Fruit fly (Drosophila melanogaster) whole organism, embryonic: ENCODE data around the gene CalpB.
A peak's percentile ranks its signal among the peaks of the same experiment; 100 is the strongest.

Experiments used
- Ada2b ChIP-seq: fragments of 200-800 bp; sonication (Bioruptor generic); IDR thresholded peaks from 2 replicates; pipeline ENCODE4 v1.3.6; 2022; ENCODE audit warnings: missing biosample characterization, missing genetic modification characterization
- B-H2 ChIP-seq: fragments of 200-800 bp; sonication (Bioruptor generic); optimal IDR thresholded peaks from 2 replicates; lab custom pipeline; 2018; ENCODE audit warnings: missing biosample characterization, mild to moderate bottlenecking, missing genetic modification characterization
- CG10565 ChIP-seq: fragments of 200-800 bp; sonication (Bioruptor generic); optimal IDR thresholded peaks from 3 replicates; lab custom pipeline; 2016; ENCODE audit warnings: missing biosample characterization, mild to moderate bottlenecking, missing genetic modification characterization
- CG10959 ChIP-seq: fragments of 200-800 bp; sonication (Bioruptor generic); IDR thresholded peaks from 2 replicates; pipeline ENCODE4 v1.3.6; 2022; ENCODE audit warnings: missing biosample characterization, missing genetic modification characterization
- CG12155 ChIP-seq: fragments of 200-800 bp; sonication (Bioruptor generic); optimal IDR thresholded peaks from 3 replicates; lab custom pipeline; 2016; ENCODE audit warnings: missing biosample characterization, missing genetic modification characterization
- CG13287 ChIP-seq: fragments of 200-800 bp; sonication (Bioruptor generic); IDR thresholded peaks from 2 replicates; pipeline ENCODE4 v1.3.6; 2022; ENCODE audit warnings: missing biosample characterization, missing genetic modification characterization; ENCODE audit not compliant: partially characterized antibody
- CG14050 ChIP-seq: fragments of 200-800 bp; sonication (Bioruptor generic); IDR thresholded peaks from 3 replicates; pipeline ENCODE4 v1.3.6; 2022; ENCODE audit warnings: missing biosample characterization, missing genetic modification characterization
- CG14860 ChIP-seq: fragments of 200-800 bp; sonication (Bioruptor generic); IDR thresholded peaks from 3 replicates; pipeline ENCODE4 v1.3.6; 2022; ENCODE audit warnings: missing biosample characterization, missing genetic modification characterization; ENCODE audit not compliant: partially characterized antibody
- CG17612 ChIP-seq: fragments of 200-800 bp; sonication (Bioruptor generic); IDR thresholded peaks from 2 replicates; pipeline ENCODE4 v1.3.6; 2022; ENCODE audit warnings: missing biosample characterization, missing genetic modification characterization
- CG1792 ChIP-seq: fragments of 200-800 bp; sonication (Bioruptor generic); optimal IDR thresholded peaks from 2 replicates; lab custom pipeline; 2016; ENCODE audit warnings: missing biosample characterization, missing genetic modification characterization
- CG18011 ChIP-seq: fragments of 200-800 bp; sonication (Bioruptor generic); optimal IDR thresholded peaks from 2 replicates; lab custom pipeline; 2017; ENCODE audit warnings: missing biosample characterization, missing genetic modification characterization, mild to moderate bottlenecking, moderate library complexity, missing genotype
- CG18262 ChIP-seq: fragments of 200-800 bp; optimal IDR thresholded peaks from 3 replicates; lab custom pipeline; 2019; ENCODE audit warnings: missing biosample characterization, mild to moderate bottlenecking, missing genetic modification characterization, moderate library complexity
- CG18764 ChIP-seq: fragments of 200-800 bp; sonication (Bioruptor generic); optimal IDR thresholded peaks from 3 replicates; lab custom pipeline; 2016; ENCODE audit warnings: missing biosample characterization, missing genetic modification characterization
- CG2120 ChIP-seq: fragments of 200-800 bp; sonication (Bioruptor generic); optimal IDR thresholded peaks from 3 replicates; lab custom pipeline; 2016; ENCODE audit warnings: missing biosample characterization, missing genetic modification characterization
- CG2202 ChIP-seq: fragments of 200-800 bp; sonication (Bioruptor generic); optimal IDR thresholded peaks from 2 replicates; lab custom pipeline; 2018; ENCODE audit warnings: missing biosample characterization, mild to moderate bottlenecking, missing genetic modification characterization
- CG2678 ChIP-seq: fragments of 200-800 bp; sonication (Bioruptor generic); optimal IDR thresholded peaks from 3 replicates; lab custom pipeline; 2019; ENCODE audit warnings: missing biosample characterization, mild to moderate bottlenecking, missing genetic modification characterization, moderate library complexity
- CG31365 ChIP-seq: fragments of 200-800 bp; sonication (Bioruptor generic); optimal IDR thresholded peaks from 2 replicates; lab custom pipeline; 2018; ENCODE audit warnings: missing biosample characterization, mild to moderate bottlenecking, missing genetic modification characterization
- CG31441 ChIP-seq: fragments of 200-800 bp; sonication (Bioruptor generic); IDR thresholded peaks from 2 replicates; pipeline ENCODE4 v1.3.6; 2022; ENCODE audit warnings: missing biosample characterization, missing genetic modification characterization
- CG34422 ChIP-seq: fragments of 200-800 bp; sonication (Bioruptor generic); IDR thresholded peaks from 3 replicates; pipeline ENCODE4 v1.3.6; 2022; ENCODE audit warnings: missing biosample characterization, missing genetic modification characterization
- CG4328 ChIP-seq: fragments of 200-800 bp; sonication (Bioruptor generic); optimal IDR thresholded peaks from 3 replicates; lab custom pipeline; 2017; ENCODE audit warnings: missing biosample characterization, missing genetic modification reagents, missing genetic modification characterization
- CG5245 ChIP-seq: fragments of 200-800 bp; sonication (Bioruptor generic); optimal IDR thresholded peaks from 3 replicates; lab custom pipeline; 2016; ENCODE audit warnings: missing biosample characterization, missing genetic modification characterization
- CG6689 ChIP-seq: fragments of 200-800 bp; sonication (Bioruptor generic); IDR thresholded peaks from 2 replicates; pipeline ENCODE4 v1.3.6; 2022; ENCODE audit warnings: missing biosample characterization, missing genetic modification characterization
- CG7839 ChIP-seq: fragments of 200-800 bp; sonication (Bioruptor generic); optimal IDR thresholded peaks from 3 replicates; lab custom pipeline; 2018; ENCODE audit warnings: missing biosample characterization, mild to moderate bottlenecking, missing genetic modification characterization, moderate library complexity
- CG8281 ChIP-seq: fragments of 200-800 bp; sonication (Bioruptor generic); optimal IDR thresholded peaks from 2 replicates; lab custom pipeline; 2018; ENCODE audit warnings: missing biosample characterization, mild to moderate bottlenecking, missing genetic modification characterization, moderate library complexity
- CoRest ChIP-seq: fragments of 200-800 bp; sonication (Bioruptor generic); optimal IDR thresholded peaks from 3 replicates; lab custom pipeline; 2018; ENCODE audit warnings: missing biosample characterization, mild to moderate bottlenecking, missing genetic modification characterization, moderate library complexity
- Dbx ChIP-seq: fragments of 200-800 bp; sonication (Bioruptor generic); IDR thresholded peaks from 3 replicates; pipeline ENCODE4 v1.3.6; 2022; ENCODE audit warnings: missing biosample characterization, missing genetic modification characterization
- Dll ChIP-seq: fragments of 200-800 bp; sonication (Bioruptor generic); IDR thresholded peaks from 4 replicates; pipeline ENCODE4 v1.3.6; 2022; ENCODE audit warnings: missing biosample characterization, missing genetic modification characterization; ENCODE audit not compliant: partially characterized antibody
- E2f2 ChIP-seq: fragments of 200-800 bp; sonication (Bioruptor generic); IDR thresholded peaks from 2 replicates; pipeline ENCODE4 v1.3.6; 2022; ENCODE audit warnings: missing biosample characterization, missing genetic modification characterization
- HHEX ChIP-seq: fragments of 200-800 bp; sonication (Bioruptor generic); optimal IDR thresholded peaks from 3 replicates; lab custom pipeline; 2017; ENCODE audit warnings: missing biosample characterization, mild to moderate bottlenecking, missing genetic modification characterization, missing genetic modification reagents
- Lhr ChIP-seq: fragments of 200-800 bp; sonication (Bioruptor generic); optimal IDR thresholded peaks from 3 replicates; lab custom pipeline; 2017; ENCODE audit warnings: mild to moderate bottlenecking, missing biosample characterization, missing genetic modification reagents, missing genetic modification characterization
- MBD-R2 ChIP-seq: fragments of 200-800 bp; sonication (Bioruptor generic); IDR thresholded peaks from 2 replicates; pipeline ENCODE4 v1.3.6; 2022; ENCODE audit warnings: missing biosample characterization, missing genetic modification characterization
- Max ChIP-seq: fragments of 200-800 bp; sonication (Bioruptor generic); optimal IDR thresholded peaks from 2 replicates; lab custom pipeline; 2016; ENCODE audit warnings: missing biosample characterization, mild to moderate bottlenecking, missing genetic modification characterization
- Mes4 ChIP-seq: fragments of 200-800 bp; sonication (Bioruptor generic); optimal IDR thresholded peaks from 2 replicates; lab custom pipeline; 2016; ENCODE audit warnings: missing biosample characterization, missing genetic modification characterization
- Oli ChIP-seq: fragments of 200-800 bp; sonication (Bioruptor generic); optimal IDR thresholded peaks from 2 replicates; lab custom pipeline; 2018; ENCODE audit warnings: missing biosample characterization, mild to moderate bottlenecking, missing genetic modification characterization, moderate library complexity
- PHDP ChIP-seq: fragments of 200-800 bp; sonication (Bioruptor generic); optimal IDR thresholded peaks from 3 replicates; lab custom pipeline; 2018; ENCODE audit warnings: missing biosample characterization, mild to moderate bottlenecking, missing genetic modification characterization, moderate library complexity
- Ravus ChIP-seq: fragments of 200-800 bp; sonication (Bioruptor generic); IDR thresholded peaks from 2 replicates; pipeline ENCODE4 v1.3.6; 2022; ENCODE audit warnings: missing biosample characterization, missing genetic modification characterization
- Tbp ChIP-seq: fragments of >200 bp; optimal IDR thresholded peaks from 2 replicates; lab custom pipeline; 2018; ENCODE audit warnings: missing biosample characterization, missing genetic modification characterization
- al ChIP-seq: fragments of 200-800 bp; sonication (Bioruptor generic); IDR thresholded peaks from 2 replicates; pipeline ENCODE4 v1.3.6; 2022; ENCODE audit warnings: missing biosample characterization, missing genetic modification characterization
- crol ChIP-seq: fragments of 200-800 bp; sonication (Bioruptor generic); IDR thresholded peaks from 2 replicates; pipeline ENCODE4 v1.3.6; 2022; ENCODE audit warnings: missing biosample characterization, missing genetic modification characterization
- fd64A ChIP-seq: fragments of 200-800 bp; sonication (Bioruptor generic); optimal IDR thresholded peaks from 3 replicates; lab custom pipeline; 2018; ENCODE audit warnings: missing biosample characterization, mild to moderate bottlenecking, missing genetic modification characterization
- ftz-f1 ChIP-seq: fragments of 200-800 bp; sonication (Bioruptor generic); optimal IDR thresholded peaks from 2 replicates; lab custom pipeline; 2016; ENCODE audit warnings: missing biosample characterization, missing genetic modification characterization
- gem ChIP-seq: fragments of 200-800 bp; sonication (Bioruptor generic); optimal IDR thresholded peaks from 2 replicates; lab custom pipeline; 2019; ENCODE audit warnings: missing biosample characterization, mild to moderate bottlenecking, missing genetic modification characterization, moderate library complexity
- gfzf ChIP-seq: fragments of 200-800 bp; sonication (Bioruptor generic); optimal IDR thresholded peaks from 2 replicates; lab custom pipeline; 2016; ENCODE audit warnings: missing biosample characterization, mild to moderate bottlenecking, missing genetic modification characterization, moderate library complexity
- knrl ChIP-seq: fragments of 200-800 bp; sonication (Bioruptor generic); IDR thresholded peaks from 3 replicates; pipeline ENCODE4 v1.3.6; 2022; ENCODE audit warnings: missing biosample characterization, missing genetic modification characterization; ENCODE audit not compliant: partially characterized antibody
- lbe ChIP-seq: fragments of 200-800 bp; sonication (Bioruptor generic); optimal IDR thresholded peaks from 2 replicates; lab custom pipeline; 2016; ENCODE audit warnings: missing biosample characterization, mild to moderate bottlenecking, missing genetic modification characterization
- ro ChIP-seq: fragments of 200-800 bp; sonication (Bioruptor generic); IDR thresholded peaks from 2 replicates; pipeline ENCODE4 v1.3.6; 2022; ENCODE audit warnings: missing biosample characterization, missing genetic modification characterization
- slbo ChIP-seq: fragments of 200-800 bp; sonication (Bioruptor generic); IDR thresholded peaks from 2 replicates; pipeline ENCODE4 v1.3.6; 2022; ENCODE audit warnings: missing biosample characterization, missing genetic modification characterization
- stc ChIP-seq: fragments of 200-800 bp; sonication (Bioruptor generic); IDR thresholded peaks from 2 replicates; pipeline ENCODE4 v1.3.6; 2022; ENCODE audit warnings: missing biosample characterization, missing genetic modification characterization
- trem ChIP-seq: fragments of 200-800 bp; optimal IDR thresholded peaks from 3 replicates; lab custom pipeline; 2019; ENCODE audit warnings: missing biosample characterization, mild to moderate bottlenecking, missing genetic modification characterization, moderate library complexity

Gene CalpB

DNA sequence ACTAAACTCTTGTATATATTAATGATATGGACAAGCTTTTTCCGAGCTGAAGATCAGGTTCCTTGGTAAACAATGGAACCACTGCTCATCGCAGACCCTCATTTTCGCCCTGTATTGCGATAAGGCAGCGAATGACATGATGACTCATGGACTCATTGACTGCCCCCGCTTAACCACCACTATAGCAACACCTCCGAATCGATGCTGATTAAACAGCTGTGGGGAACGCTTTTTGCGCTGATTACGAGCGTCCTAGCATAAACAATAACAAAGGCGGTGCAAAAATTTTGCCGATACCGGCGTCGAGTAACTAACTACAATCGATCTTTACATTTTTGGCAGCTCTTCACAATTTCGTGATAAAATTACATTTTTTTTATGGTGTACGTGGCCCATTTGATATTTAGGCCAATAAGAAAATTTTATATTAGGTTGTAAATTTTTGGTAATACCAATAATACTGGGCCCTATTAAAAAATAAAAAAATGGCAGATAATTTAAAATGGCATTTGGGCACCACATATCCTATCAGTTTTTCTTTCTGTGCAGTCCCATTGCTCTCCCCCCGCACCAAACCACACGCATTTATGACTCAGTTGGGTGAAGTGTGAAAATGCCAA is 8.7 kb downstream of the CalpB start (continued):
- TF ChIP-seq CG2678 (tag; lab: Kevin White, UChicago) (peak; percentile 35), Ada2b (GFP tag; lab: Robert Waterston, UW) (no peak), gem (tag; lab: Kevin White, UChicago) (peak; percentile 34), Oli (no peak), Mes4 (GFP tag; lab: Kevin White, UChicago) (peak; percentile 1), Dbx (no peak), CG2120 (GFP tag; lab: Kevin White, UChicago) (peak; percentile 27)
- TF ChIP-seq, all 482 proteins: peak for 31

DNA sequence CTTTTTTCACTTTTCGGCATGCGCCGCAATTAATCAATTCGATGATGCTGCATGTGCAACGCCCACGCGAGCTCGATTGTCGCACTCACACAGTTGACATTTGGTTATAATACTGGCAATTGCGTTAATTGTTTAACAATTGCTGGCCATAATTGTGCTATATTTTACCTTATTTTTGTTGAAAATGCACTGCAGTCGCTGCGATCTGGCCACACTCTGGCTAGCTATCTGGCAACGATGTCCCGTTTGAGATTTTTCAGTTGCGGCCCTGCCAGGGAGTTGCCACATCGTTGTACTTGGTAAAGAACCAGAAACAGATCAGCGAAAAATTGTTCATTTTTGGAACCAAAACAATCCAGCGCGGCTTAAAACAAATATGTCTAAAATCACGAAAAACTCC is 9.8 kb downstream of the CalpB start, which contains the start of the genes CG6707 and CG46387:
TSS of gene CG6707 (minus strand) at position 221 of the 400 bp plus-strand sequence.
TSS of gene CG46387 (plus strand) at position 272 of the 400 bp plus-strand sequence.
- TF ChIP-seq Lhr (GFP tag; lab: Kevin White, UChicago) (peak; percentile 72), CG31441 (no peak), CG6689 (GFP tag; lab: Robert Waterston, UW) (no peak), slbo (GFP tag; lab: Robert Waterston, UW) (peak; percentile 61), HHEX (GFP tag; lab: Kevin White, UChicago) (no peak), CG17612 (no peak), crol (GFP tag; lab: Robert Waterston, UW) (no peak), trem (tag; lab: Kevin White, UChicago) (peak; percentile 33), CG2120 (GFP tag; lab: Kevin White, UChicago) (peak; percentile 55), CG10565 (GFP tag; lab: Kevin White, UChicago) (no peak), MBD-R2 (peak; percentile 79), knrl (GFP tag; lab: Robert Waterston, UW) (peak; percentile 54), CG18011 (GFP tag; lab: Kevin White, UChicago) (no peak), CG4328 (GFP tag; lab: Kevin White, UChicago) (no peak), CG14860 (no peak), Tbp (no peak), al (GFP tag; lab: Robert Waterston, UW) (no peak), CG7839 (tag; lab: Kevin White, UChicago) (no peak), ftz-f1 (GFP tag; lab: Kevin White, UChicago) (no peak), CG8281 (tag; lab: Kevin White, UChicago) (no peak), CG12155 (GFP tag; lab: Kevin White, UChicago) (peak; percentile 10), Max (GFP tag; lab: Kevin White, UChicago) (no peak), CG1792 (GFP tag; lab: Kevin White, UChicago) (no peak), CG5245 (GFP tag; lab: Kevin White, UChicago) (no peak), CG13287 (GFP tag; lab: Robert Waterston, UW) (peak; percentile 25; the same call in 1 of the 2 replicates), E2f2 (GFP tag; lab: Robert Waterston, UW) (peak; percentile 61), lbe (GFP tag; lab: Kevin White, UChicago) (no peak), Ravus (no peak), fd64A (no peak), ro (GFP tag; lab: Robert Waterston, UW) (no peak), CG34422 (GFP tag; lab: Robert Waterston, UW) (peak; percentile 65; the same call in 1 of the 3 replicates), CoRest (tag; lab: Kevin White, UChicago) (peak; percentile 26), CG14050 (GFP tag; lab: Robert Waterston, UW) (no peak), CG18764 (no peak), CG2202 (tag; lab: Kevin White, UChicago) (no peak), B-H2 (GFP tag; lab: Kevin White, UChicago) (peak; percentile 47), CG10959 (no peak), gfzf (GFP tag; lab: Kevin White, UChicago) (peak; percentile 68), PHDP (tag; lab: Kevin White, UChicago) (no peak), Dll (GFP tag; lab: Robert Waterston, UW) (peak; percentile 19; the same call in 1 of the 4 replicates), CG31365 (tag; lab: Kevin White, UChicago) (no peak), stc (GFP tag; lab: Robert Waterston, UW) (no peak), CG18262 (no peak)
